Worm (Caenorhabditis elegans) whole organism, young adult: Measurements from ENCODE around the gene Y39A1A.10.

Source experiments
- B0019.2 ChIP-seq: fragments of 200-800 bp; sonication (Bioruptor generic); conservative IDR thresholded peaks from 2 replicates; pipeline ENCODE4 v1.3.6; 2022; ENCODE audit warnings: missing genetic modification reagents, missing genetic modification characterization, missing compliant biosample characterization
- B0261.1 ChIP-seq: sonication (generic microtip); optimal IDR thresholded peaks from 2 replicates; lab custom pipeline; 2016; ENCODE audit warnings: mild to moderate bottlenecking, missing genetic modification characterization, moderate library complexity, missing compliant biosample characterization
- F23B12.7 ChIP-seq: sonication (generic microtip); optimal IDR thresholded peaks from 2 replicates; lab custom pipeline; 2017; ENCODE audit warnings: missing genetic modification characterization, mild to moderate bottlenecking, missing compliant biosample characterization, antibody characterized with exemption, moderate library complexity; ENCODE audit not compliant: insufficient read depth
- F37B4.10 ChIP-seq: fragments of 200-800 bp; sonication (Bioruptor generic); IDR thresholded peaks from 2 replicates; pipeline ENCODE4 v1.3.6; 2022; ENCODE audit warnings: missing genetic modification characterization, missing compliant biosample characterization
- F52B5.7 ChIP-seq: sonication (generic microtip); optimal IDR thresholded peaks from 2 replicates; lab custom pipeline; 2016; ENCODE audit warnings: mild to moderate bottlenecking, missing genetic modification characterization, missing compliant biosample characterization
- K12H6.12 ChIP-seq: fragments of 200-800 bp; sonication (Bioruptor generic); optimal IDR thresholded peaks from 2 replicates; lab custom pipeline; 2018; ENCODE audit warnings: mild to moderate bottlenecking, missing genetic modification characterization, missing compliant biosample characterization
- Y56A3A.18 ChIP-seq: fragments of 200-800 bp; sonication (Bioruptor generic); IDR thresholded peaks from 2 replicates; pipeline ENCODE4 v1.3.6; 2022; ENCODE audit warnings: missing genetic modification reagents, missing genetic modification characterization, missing compliant biosample characterization
- attf-3 ChIP-seq: fragments of 200-800 bp; sonication (Bioruptor generic); conservative IDR thresholded peaks from 2 replicates; pipeline ENCODE4 v1.3.6; 2022; ENCODE audit warnings: missing genetic modification reagents, missing genetic modification characterization, missing compliant biosample characterization
- attf-6 ChIP-seq: fragments of 200-800 bp; sonication (Bioruptor generic); IDR thresholded peaks from 2 replicates; pipeline ENCODE4 v1.3.6; 2022; ENCODE audit warnings: missing genetic modification reagents, missing genetic modification characterization, missing compliant biosample characterization
- bed-2 ChIP-seq: fragments of 200-800 bp; sonication (Bioruptor generic); IDR thresholded peaks from 2 replicates; pipeline ENCODE4 v1.3.6; 2022; ENCODE audit warnings: missing genetic modification reagents, missing genetic modification characterization, missing compliant biosample characterization
- ceh-40 ChIP-seq: fragments of 200-800 bp; sonication (Bioruptor generic); IDR thresholded peaks from 2 replicates; pipeline ENCODE4 v1.3.6; 2022; ENCODE audit warnings: missing genetic modification characterization, missing compliant biosample characterization
- die-1 ChIP-seq: sonication (generic microtip); optimal IDR thresholded peaks from 2 replicates; lab custom pipeline; 2016; ENCODE audit warnings: missing genotype, mild to moderate bottlenecking, missing genetic modification characterization, missing compliant biosample characterization
- egl-18 ChIP-seq: fragments of 200-800 bp; sonication (Bioruptor generic); IDR thresholded peaks from 2 replicates; pipeline ENCODE4 v1.3.6; 2022; ENCODE audit warnings: missing genetic modification reagents, missing genetic modification characterization, missing compliant biosample characterization
- him-1 ChIP-seq: sonication (generic microtip); optimal IDR thresholded peaks from 2 replicates; lab custom pipeline; 2016; ENCODE audit warnings: missing genotype, missing genetic modification reagents, missing genetic modification characterization, missing compliant biosample characterization
- hlh-12 ChIP-seq: sonication (generic microtip); optimal IDR thresholded peaks from 2 replicates; lab custom pipeline; 2016; ENCODE audit warnings: missing genetic modification characterization, missing compliant biosample characterization
- hmg-1.2 ChIP-seq: fragments of 200-800 bp; sonication (Bioruptor generic); IDR thresholded peaks from 2 replicates; pipeline ENCODE4 v1.3.6; 2022; ENCODE audit warnings: missing genetic modification reagents, missing genetic modification characterization, missing compliant biosample characterization
- hmg-20 ChIP-seq: fragments of 200-800 bp; sonication (Bioruptor generic); IDR thresholded peaks from 2 replicates; pipeline ENCODE4 v1.3.6; 2022; ENCODE audit warnings: missing genetic modification reagents, missing genetic modification characterization, missing compliant biosample characterization
- let-607 ChIP-seq, 2 experiments: fragments of 200-800 bp in 1 of 2; sonication (Bioruptor generic) in 1 of 2; sonication (generic microtip) in 1 of 2; optimal IDR thresholded peaks; 2 replicates each; lab custom pipeline; 2016 to 2018; ENCODE audit warnings: mild to moderate bottlenecking in 2 of 2, missing compliant biosample characterization in 2 of 2, missing genetic modification characterization in 2 of 2, moderate library complexity in 2 of 2, missing genotype in 1 of 2
- lin-35 ChIP-seq, 3 experiments: fragments of 150-350 bp in 2 of 3; sonication (generic microtip) in 1 of 3; optimal IDR thresholded peaks; 2 replicates each; lab custom pipeline; 2014 to 2018; ENCODE audit warnings: missing biosample characterization in 3 of 3, missing genetic modification characterization in 3 of 3, missing genetic modification reagents in 3 of 3
- lin-54 ChIP-seq: fragments of 200-800 bp; sonication (Bioruptor generic); optimal IDR thresholded peaks from 2 replicates; lab custom pipeline; 2018; ENCODE audit warnings: mild to moderate bottlenecking, missing genetic modification characterization, missing compliant biosample characterization
- lir-1 ChIP-seq: fragments of 200-800 bp; sonication (Bioruptor generic); conservative IDR thresholded peaks from 2 replicates; pipeline ENCODE4 v1.3.6; 2022; ENCODE audit warnings: missing genetic modification reagents, missing genetic modification characterization, missing compliant biosample characterization
- madf-6 ChIP-seq: fragments of 200-800 bp; sonication (Bioruptor generic); IDR thresholded peaks from 2 replicates; pipeline ENCODE4 v1.3.6; 2022; ENCODE audit warnings: missing genetic modification reagents, missing genetic modification characterization, missing compliant biosample characterization
- mel-28 ChIP-seq: sonication (generic microtip); optimal IDR thresholded peaks from 2 replicates; lab custom pipeline; 2016; ENCODE audit warnings: borderline replicate concordance, mild to moderate bottlenecking, missing genetic modification characterization, missing compliant biosample characterization
- mes-4 ChIP-seq: sonication (generic microtip); optimal IDR thresholded peaks from 2 replicates; lab custom pipeline; 2016; ENCODE audit warnings: missing genotype, missing genetic modification characterization, missing compliant biosample characterization
- nfya-1 ChIP-seq: sonication (generic microtip); optimal IDR thresholded peaks from 2 replicates; lab custom pipeline; 2017; ENCODE audit warnings: antibody characterized with exemption, missing compliant biosample characterization, missing genetic modification characterization, borderline replicate concordance; ENCODE audit not compliant: insufficient read depth
- pbrm-1 ChIP-seq: fragments of 200-800 bp; sonication (Bioruptor generic); IDR thresholded peaks from 2 replicates; pipeline ENCODE4 v1.3.6; 2022; ENCODE audit warnings: missing genetic modification reagents, missing genetic modification characterization, missing compliant biosample characterization
- repo-1 ChIP-seq: sonication (generic microtip); optimal IDR thresholded peaks from 2 replicates; lab custom pipeline; 2017; ENCODE audit warnings: mild to moderate bottlenecking, missing genetic modification characterization, missing compliant biosample characterization
- sdz-38 ChIP-seq: sonication (generic microtip); optimal IDR thresholded peaks from 2 replicates; lab custom pipeline; 2016; ENCODE audit warnings: missing genotype, missing genetic modification characterization, missing compliant biosample characterization
- snpc-1.3 ChIP-seq: sonication (generic microtip); optimal IDR thresholded peaks from 2 replicates; lab custom pipeline; 2017; ENCODE audit warnings: missing genetic modification characterization, mild to moderate bottlenecking, missing compliant biosample characterization, antibody characterized with exemption, moderate library complexity, missing genotype, missing genetic modification reagents; ENCODE audit not compliant: insufficient read depth
- snpc-3.4 ChIP-seq: sonication (generic microtip); optimal IDR thresholded peaks from 2 replicates; lab custom pipeline; 2017; ENCODE audit warnings: missing genetic modification characterization, mild to moderate bottlenecking, missing compliant biosample characterization, antibody characterized with exemption, moderate library complexity, missing genotype, missing genetic modification reagents
- somi-1 ChIP-seq: fragments of 200-800 bp; sonication (Bioruptor generic); optimal IDR thresholded peaks from 2 replicates; lab custom pipeline; 2018; ENCODE audit warnings: mild to moderate bottlenecking, missing genetic modification characterization, missing compliant biosample characterization
- tbp1 ChIP-seq: fragments of 200-800 bp; sonication (Bioruptor generic); optimal IDR thresholded peaks from 2 replicates; lab custom pipeline; 2018; ENCODE audit warnings: mild to moderate bottlenecking, missing genetic modification characterization, missing compliant biosample characterization
- tbx-9 ChIP-seq: sonication (generic microtip); optimal IDR thresholded peaks from 2 replicates; lab custom pipeline; 2016; ENCODE audit warnings: borderline replicate concordance, missing genetic modification characterization, inconsistent platforms, missing compliant biosample characterization
- ztf-18 ChIP-seq: sonication (generic microtip); optimal IDR thresholded peaks from 2 replicates; lab custom pipeline; 2016; ENCODE audit warnings: missing genotype, mild to moderate bottlenecking, missing genetic modification characterization, missing compliant biosample characterization
- ztf-28 ChIP-seq: fragments of 200-800 bp; sonication (Bioruptor generic); IDR thresholded peaks from 2 replicates; pipeline ENCODE4 v1.3.6; 2022; ENCODE audit warnings: missing genetic modification reagents, missing genetic modification characterization, missing compliant biosample characterization

The Y39A1A.10 gene

DNA sequence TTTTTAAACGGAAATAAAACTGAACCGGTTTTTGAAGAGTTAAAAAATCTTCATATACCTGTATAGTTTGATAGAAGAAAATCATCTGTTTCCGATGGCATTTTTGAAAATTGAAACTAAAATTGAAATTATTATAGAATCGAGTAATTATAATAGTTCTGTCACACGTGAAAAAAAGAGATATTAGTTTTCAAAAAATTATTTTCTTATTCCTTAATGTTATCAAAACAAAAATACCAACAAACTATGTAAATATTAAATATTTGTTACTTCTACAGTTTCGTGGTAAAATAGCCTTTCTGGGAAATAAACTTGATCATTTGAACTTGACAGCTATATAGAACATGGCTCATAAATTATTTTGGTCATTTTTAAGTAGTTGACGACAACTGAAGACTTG lies 3.5 kb upstream of the Y39A1A.10 start, which contains the start of gene swt-4:
swt-4 (minus strand) TSS at position 101 of the 400 bp plus-strand sequence.
- no peak for TF ChIP-seq nfya-1 (tag; lab: Kevin White, UChicago)
- TF ChIP-seq attf-6: no peak
- TF ChIP-seq B0261.1 (tag; lab: Kevin White, UChicago): no peak
- TF ChIP-seq hlh-12 (tag; lab: Kevin White, UChicago): no peak
- no peak for TF ChIP-seq lir-1 (GFP tag; lab: Robert Waterston, UW)
- no peak for TF ChIP-seq B0019.2 (GFP tag; lab: Robert Waterston, UW)
- no peak for TF ChIP-seq bed-2
- no peak for TF ChIP-seq mes-4 (tag; lab: Kevin White, UChicago)
- TF ChIP-seq, all 124 proteins: peak for 0

- TF ChIP-seq snpc-1.3 (tag; lab: Kevin White, UChicago): no peak
- no peak for TF ChIP-seq F52B5.7
- TF ChIP-seq mel-28 (tag; lab: Kevin White, UChicago): no peak
- no peak for TF ChIP-seq hmg-20
Observed at ce11 chrIII:10629795-10630194, 2.7 kb upstream of the Y39A1A.10 start.

DNA sequence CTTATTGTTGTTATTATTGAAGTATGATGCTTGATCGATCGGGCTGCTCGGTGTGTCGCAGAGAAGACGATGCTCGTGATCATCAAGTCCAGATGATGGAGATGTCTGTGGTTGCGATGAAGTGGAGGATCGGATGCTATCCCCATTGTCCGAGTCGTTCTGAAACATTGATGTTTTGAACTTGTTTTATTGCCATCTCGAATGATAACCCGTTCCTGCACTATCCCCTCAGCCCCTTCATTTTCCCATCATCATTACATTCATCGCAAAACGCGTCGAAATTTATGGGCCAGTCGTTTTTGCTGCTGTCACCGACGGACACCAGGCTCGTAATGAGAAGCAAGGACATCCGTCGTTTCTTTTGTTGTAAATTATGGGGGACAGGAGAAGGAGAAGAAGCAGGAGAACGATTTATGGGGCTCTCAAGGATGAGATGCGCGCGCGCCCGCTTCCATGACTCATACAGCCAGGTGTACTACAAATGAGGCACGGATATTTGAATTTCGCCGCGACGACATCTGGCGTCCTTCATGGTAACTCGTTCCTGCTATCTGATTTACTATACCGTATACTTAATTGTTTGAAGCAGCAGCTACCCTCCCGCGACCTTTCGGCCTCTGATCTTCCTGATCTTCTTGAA lies 538 bp upstream of the Y39A1A.10 start:
- TF ChIP-seq snpc-1.3 (tag; lab: Kevin White, UChicago) (no peak), sdz-38 (tag; lab: Kevin White, UChicago) (no peak), nfya-1 (tag; lab: Kevin White, UChicago) (no peak), K12H6.12 (tag; lab: Kevin White, UChicago) (no peak), lin-35 (GFP tag; optimal IDR thresholded peaks at IDR 0.05; lab: Kevin White, UChicago) (no peak), ceh-40 (GFP tag; lab: Robert Waterston, UW) (no peak), die-1 (no peak), tbx-9 (no peak), Y56A3A.18 (GFP tag; lab: Robert Waterston, UW) (no peak), B0019.2 (GFP tag; lab: Robert Waterston, UW) (no peak)

- no peak for TF ChIP-seq repo-1
- TF ChIP-seq F23B12.7 (tag; lab: Kevin White, UChicago): no peak
- no peak for TF ChIP-seq somi-1 (GFP tag; lab: Kevin White, UChicago)
- no peak for TF ChIP-seq B0261.1 (tag; lab: Kevin White, UChicago)
- TF ChIP-seq tbp1: no peak
- no peak for TF ChIP-seq snpc-3.4 (tag; lab: Kevin White, UChicago)
- no peak for TF ChIP-seq attf-3
- no peak for TF ChIP-seq egl-18
- no peak for TF ChIP-seq him-1 (tag; lab: Kevin White, UChicago)
- TF ChIP-seq Y56A3A.18 (GFP tag; lab: Robert Waterston, UW): no peak
- no peak for TF ChIP-seq let-607 (tag; optimal IDR thresholded peaks at IDR 0.05; lab: Kevin White, UChicago)
- no peak for TF ChIP-seq hmg-1.2 (GFP tag; lab: Robert Waterston, UW)
- TF ChIP-seq lin-54 (GFP tag; lab: Kevin White, UChicago): no peak
- TF ChIP-seq ztf-18 (tag; lab: Kevin White, UChicago): no peak
- no peak for TF ChIP-seq pbrm-1 (GFP tag; lab: Robert Waterston, UW)
- no peak for TF ChIP-seq sdz-38 (tag; lab: Kevin White, UChicago)
- TF ChIP-seq madf-6 (GFP tag; lab: Robert Waterston, UW): no peak
- no peak for TF ChIP-seq ztf-28 (GFP tag; lab: Robert Waterston, UW)
- TF ChIP-seq F37B4.10 (GFP tag; lab: Robert Waterston, UW): no peak
Observed at ce11 chrIII:10633403-10633674, 811 bp downstream of the Y39A1A.10 start, which contains the start of gene Y39A1A.9. TSS of gene Y39A1A.9 (minus strand) at chrIII:10633501.
